Worm (Caenorhabditis elegans): ENCODE measurements around the gene Y102E9.3.
A peak's percentile ranks its signal among the peaks of the same experiment; 100 is the strongest.

- no peak for TF ChIP-seq fkh-10 (GFP tag; optimal IDR thresholded peaks at IDR 0.05)
- no peak for TF ChIP-seq nhr-237 (tag; optimal IDR thresholded peaks at IDR 0.05)
- TF ChIP-seq elt-3 (tag; optimal IDR thresholded peaks at IDR 0.05): no peak
- TF ChIP-seq nhr-28 (tag; optimal IDR thresholded peaks at IDR 0.05): no peak
- TF ChIP-seq unc-62 (GFP tag; optimal IDR thresholded peaks at IDR 0.05): no peak
- peak; percentile 37 to 44 for TF ChIP-seq efl-1 (optimal IDR thresholded peaks at IDR 0.05)
- peak; percentile 43 to 95 for TF ChIP-seq efl-1 (GFP tag; optimal IDR thresholded peaks at IDR 0.05 in 1 of 2)
Measured at ce11 chrIII:6722208-6722679, 12.1 kb downstream of the Y102E9.3 start, which contains the start of the genes bath-41 and F37A4.2.
